Fruit fly (Drosophila melanogaster) whole organism, adult: Measurements from ENCODE around the gene CG4842.
A peak's percentile ranks its signal among the peaks of the same experiment; 100 is the strongest.

Experiments
- CG11617 ChIP-seq: fragments of 200-800 bp; sonication (Bioruptor generic); optimal IDR thresholded peaks from 2 replicates; lab custom pipeline; 2017; ENCODE audit warnings: mild to moderate bottlenecking, missing biosample characterization, missing genetic modification reagents, missing genetic modification characterization
- CG12768 ChIP-seq: fragments of 200-800 bp; sonication (Bioruptor generic); optimal IDR thresholded peaks from 2 replicates; lab custom pipeline; 2017; ENCODE audit warnings: missing biosample characterization, missing genetic modification characterization, mild to moderate bottlenecking, moderate library complexity, missing genetic modification reagents
- CG14711 ChIP-seq: fragments of 200-800 bp; sonication (Bioruptor generic); optimal IDR thresholded peaks from 2 replicates; lab custom pipeline; 2018; ENCODE audit warnings: missing biosample characterization, mild to moderate bottlenecking, missing genetic modification characterization, moderate library complexity
- CG1620 ChIP-seq: fragments of 200-800 bp; sonication (Bioruptor generic); optimal IDR thresholded peaks from 2 replicates; lab custom pipeline; 2016; ENCODE audit warnings: missing biosample characterization, missing genetic modification characterization
- CG33017 ChIP-seq: fragments of 200-800 bp; sonication (Bioruptor generic); optimal IDR thresholded peaks from 2 replicates; lab custom pipeline; 2018; ENCODE audit warnings: missing biosample characterization, mild to moderate bottlenecking, missing genetic modification characterization, moderate library complexity
- CG5204 ChIP-seq: fragments of 200-800 bp; sonication (Bioruptor generic); optimal IDR thresholded peaks from 2 replicates; lab custom pipeline; 2016; ENCODE audit warnings: missing biosample characterization, missing genetic modification characterization
- CG7045 ChIP-seq: fragments of 200-800 bp; sonication (Bioruptor generic); optimal IDR thresholded peaks from 2 replicates; lab custom pipeline; 2017; ENCODE audit warnings: missing biosample characterization, mild to moderate bottlenecking, missing genetic modification characterization
- CG7101 ChIP-seq: fragments of 200-800 bp; sonication (Bioruptor generic); optimal IDR thresholded peaks from 2 replicates; lab custom pipeline; 2018; ENCODE audit warnings: missing biosample characterization, mild to moderate bottlenecking, missing genetic modification characterization, moderate library complexity
- Clk ChIP-seq: fragments of 200-800 bp; sonication (Bioruptor generic); optimal IDR thresholded peaks from 2 replicates; lab custom pipeline; 2017; ENCODE audit warnings: missing biosample characterization, missing genetic modification characterization
- Crg-1 ChIP-seq: fragments of 200-800 bp; sonication (Bioruptor generic); optimal IDR thresholded peaks from 2 replicates; lab custom pipeline; 2016; ENCODE audit warnings: missing biosample characterization, missing genetic modification characterization
- Hr96 ChIP-seq: fragments of 200-800 bp; sonication (Bioruptor generic); optimal IDR thresholded peaks from 2 replicates; lab custom pipeline; 2016; ENCODE audit warnings: missing biosample characterization, missing genetic modification characterization
- Mnt ChIP-seq: fragments of 200-800 bp; sonication (Bioruptor generic); optimal IDR thresholded peaks from 2 replicates; lab custom pipeline; 2016; ENCODE audit warnings: missing biosample characterization, mild to moderate bottlenecking, missing genetic modification characterization
- bab1 ChIP-seq: fragments of 200-800 bp; sonication (Bioruptor generic); optimal IDR thresholded peaks from 3 replicates; lab custom pipeline; 2019; ENCODE audit warnings: missing biosample characterization, mild to moderate bottlenecking, missing genetic modification characterization, moderate library complexity
- cic ChIP-seq: fragments of 200-800 bp; sonication (Bioruptor generic); optimal IDR thresholded peaks from 2 replicates; lab custom pipeline; 2017; ENCODE audit warnings: missing biosample characterization, mild to moderate bottlenecking, missing genetic modification characterization, moderate library complexity
- cnc ChIP-seq, 2 experiments: fragments of >200 bp; optimal IDR thresholded peaks; 2 replicates each; lab custom pipeline; 2017
- kay ChIP-seq: fragments of 200-800 bp; sonication (Bioruptor generic); peaks from one replicate; lab custom pipeline; 2016; ENCODE audit warnings: missing biosample characterization, missing genetic modification characterization, borderline replicate concordance
- ovo ChIP-seq: fragments of 200-800 bp; sonication (Bioruptor generic); optimal IDR thresholded peaks from 2 replicates; lab custom pipeline; 2016; ENCODE audit warnings: missing biosample characterization, missing genetic modification characterization
- pad ChIP-seq: fragments of 200-800 bp; sonication (Bioruptor generic); optimal IDR thresholded peaks from 3 replicates; lab custom pipeline; 2017; ENCODE audit warnings: missing biosample characterization, missing genetic modification characterization, mild to moderate bottlenecking, moderate library complexity, missing genetic modification reagents
- tj ChIP-seq: fragments of 200-800 bp; sonication (Bioruptor generic); optimal IDR thresholded peaks from 3 replicates; lab custom pipeline; 2017; ENCODE audit warnings: missing biosample characterization, mild to moderate bottlenecking, missing genetic modification characterization, moderate library complexity
- toe ChIP-seq: fragments of 200-800 bp; sonication (Bioruptor generic); optimal IDR thresholded peaks from 2 replicates; lab custom pipeline; 2016; ENCODE audit warnings: missing biosample characterization, missing genetic modification characterization

The CG4842 gene

dm6 chr3L:16392203-16392800, 24.1 kb downstream of the CG4842 start:
- TF ChIP-seq ovo (GFP tag; lab: Kevin White, UChicago): no peak
- no peak for TF ChIP-seq tj (GFP tag; lab: Kevin White, UChicago)
- TF ChIP-seq CG1620: no peak
- no peak for TF ChIP-seq cnc (optimal IDR thresholded peaks at IDR 0.05; lab: Kevin White, UChicago)
- TF ChIP-seq Crg-1 (GFP tag; lab: Kevin White, UChicago): no peak
- TF ChIP-seq CG33017 (tag; lab: Kevin White, UChicago): no peak
- TF ChIP-seq CG11617 (GFP tag; lab: Kevin White, UChicago): no peak
- no peak for TF ChIP-seq pad (GFP tag; lab: Kevin White, UChicago)
- no peak for TF ChIP-seq kay (GFP tag; lab: Kevin White, UChicago)
- no peak for TF ChIP-seq CG5204 (GFP tag; lab: Kevin White, UChicago)
- TF ChIP-seq CG7045 (GFP tag; lab: Kevin White, UChicago): no peak
- no peak for TF ChIP-seq CG12768 (GFP tag; lab: Kevin White, UChicago)
- no peak for TF ChIP-seq Mnt (GFP tag; lab: Kevin White, UChicago)
- no peak for TF ChIP-seq bab1 (GFP tag; lab: Kevin White, UChicago)
- no peak for TF ChIP-seq Hr96
- no peak for TF ChIP-seq Clk (GFP tag; lab: Kevin White, UChicago)
- no peak for TF ChIP-seq CG7101
- TF ChIP-seq cic (GFP tag; lab: Kevin White, UChicago): no peak
- no peak for TF ChIP-seq CG14711 (tag; lab: Kevin White, UChicago)

DNA sequence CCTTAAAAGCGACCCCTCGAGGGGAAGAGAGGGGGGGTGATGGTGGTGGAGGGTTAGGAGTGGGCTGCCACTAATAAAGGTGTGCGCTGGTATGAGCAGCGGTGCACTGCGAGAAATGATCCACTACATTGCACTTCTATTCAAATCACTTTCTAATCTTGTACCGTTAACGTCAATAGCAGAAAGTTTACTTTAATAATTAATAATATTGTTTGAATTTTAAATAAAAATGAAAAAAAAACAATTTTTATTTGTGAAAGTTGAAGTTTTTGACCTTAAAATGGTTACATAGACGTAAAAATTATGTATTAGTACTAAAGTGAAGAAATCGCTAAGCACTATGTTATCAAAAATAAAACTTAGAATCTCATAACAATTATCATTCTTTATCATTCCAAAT, 24.7 kb downstream of the CG4842 start:
- TF ChIP-seq CG14711 (tag; lab: Kevin White, UChicago) (no peak), Hr96 (no peak), CG7101 (no peak), cic (GFP tag; lab: Kevin White, UChicago) (no peak), Mnt (GFP tag; lab: Kevin White, UChicago) (no peak)

- TF ChIP-seq CG33017 (tag; lab: Kevin White, UChicago) (no peak), kay (GFP tag; lab: Kevin White, UChicago) (peak; percentile 53), tj (GFP tag; lab: Kevin White, UChicago) (no peak), Crg-1 (GFP tag; lab: Kevin White, UChicago) (no peak), cic (GFP tag; lab: Kevin White, UChicago) (no peak)
Measured at dm6 chr3L:16393700-16394099, 25.5 kb downstream of the CG4842 start.

dm6 chr3L:16394506-16394905, 26.3 kb downstream of the CG4842 start, which contains the start of gene Gagr:
TSS of gene Gagr (plus strand) at chr3L:16394586.
- no peak for TF ChIP-seq toe (GFP tag; lab: Kevin White, UChicago)
- TF ChIP-seq kay (GFP tag; lab: Kevin White, UChicago): no peak
- no peak for TF ChIP-seq CG5204 (GFP tag; lab: Kevin White, UChicago)
- no peak for TF ChIP-seq CG1620
- no peak for TF ChIP-seq bab1 (GFP tag; lab: Kevin White, UChicago)
- no peak for TF ChIP-seq cnc (optimal IDR thresholded peaks at IDR 0.05; lab: Kevin White, UChicago)
- TF ChIP-seq CG7045 (GFP tag; lab: Kevin White, UChicago): no peak
- TF ChIP-seq tj (GFP tag; lab: Kevin White, UChicago): no peak
- no peak for TF ChIP-seq CG33017 (tag; lab: Kevin White, UChicago)
- TF ChIP-seq CG7101: no peak

- peak; percentile 20 for TF ChIP-seq kay (GFP tag; lab: Kevin White, UChicago)
- no peak for TF ChIP-seq cic (GFP tag; lab: Kevin White, UChicago)
- TF ChIP-seq toe (GFP tag; lab: Kevin White, UChicago): no peak
Measured at dm6 chr3L:16400175-16400574, 32.0 kb downstream of the CG4842 start, which contains the start of gene CG44836. TSS of gene CG44836 (minus strand) at chr3L:16400275.

DNA sequence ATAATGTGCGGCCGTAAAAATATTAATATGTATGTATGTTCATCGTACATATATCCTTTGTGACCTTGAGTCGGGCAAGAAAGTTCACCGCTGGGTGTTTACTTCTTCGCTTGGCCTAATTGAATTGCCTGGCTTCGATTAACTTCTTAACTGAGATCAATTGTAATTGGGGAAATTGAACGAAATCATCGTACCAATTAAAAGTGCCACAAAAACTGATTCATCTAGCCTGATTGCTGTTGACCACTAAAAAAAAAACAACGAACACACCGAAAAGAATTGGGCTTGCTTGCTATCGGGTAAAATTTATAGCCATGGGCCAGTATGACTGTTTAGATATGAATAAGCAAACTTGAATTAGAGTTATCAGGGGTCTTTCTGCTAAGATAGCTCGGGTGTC, 34.1 kb downstream of the CG4842 start:
- TF ChIP-seq CG7045 (GFP tag; lab: Kevin White, UChicago) (no peak), CG5204 (GFP tag; lab: Kevin White, UChicago) (no peak), cic (GFP tag; lab: Kevin White, UChicago) (no peak), CG11617 (GFP tag; lab: Kevin White, UChicago) (no peak), CG14711 (tag; lab: Kevin White, UChicago) (no peak), tj (GFP tag; lab: Kevin White, UChicago) (no peak), Clk (GFP tag; lab: Kevin White, UChicago) (no peak)

dm6 chr3L:16407815-16408608, 39.8 kb downstream of the CG4842 start:
- TF ChIP-seq kay (GFP tag; lab: Kevin White, UChicago) (no peak), cnc (optimal IDR thresholded peaks at IDR 0.05; lab: Kevin White, UChicago) (no peak), cic (GFP tag; lab: Kevin White, UChicago) (no peak), pad (GFP tag; lab: Kevin White, UChicago) (no peak), CG7045 (GFP tag; lab: Kevin White, UChicago) (no peak)
